Fruit fly (Drosophila melanogaster): ENCODE data around the gene CG8136.

dm6 chr3R:8711890-8712449, 9.2 kb upstream of the CG8136 start:
- TF ChIP-seq Snoo (tag; optimal IDR thresholded peaks at IDR 0.05) = no peak
- no peak for TF ChIP-seq CG15710 (tag; optimal IDR thresholded peaks at IDR 0.05)
- peak; percentile 14 for TF ChIP-seq CG8159 (tag; optimal IDR thresholded peaks at IDR 0.05)
- TF ChIP-seq CG4496 (GFP tag; IDR thresholded peaks at IDR 0.05) = peak; percentile 28; the same call in 1 of the 3 replicates
- peak; percentile 59 for TF ChIP-seq Ets98B (GFP tag; IDR thresholded peaks at IDR 0.05)
- peak; percentile 19 for TF ChIP-seq CG14655 (GFP tag; optimal IDR thresholded peaks at IDR 0.05)
- TF ChIP-seq rn (GFP tag; IDR thresholded peaks at IDR 0.05) = no peak
- TF ChIP-seq CG10348 (GFP tag; IDR thresholded peaks at IDR 0.05) = no peak
- TF ChIP-seq D1 (tag; optimal IDR thresholded peaks at IDR 0.05) = no peak
- TF ChIP-seq Pif1B (GFP tag; optimal IDR thresholded peaks at IDR 0.05) = no peak
- no peak for TF ChIP-seq gl (tag; optimal IDR thresholded peaks at IDR 0.05)

All from whole organism, pupa.